Fruit fly (Drosophila melanogaster) whole organism, embryonic: ENCODE measurements around the gene CG13096.

Source experiments
- B-H2 ChIP-seq: fragments of 200-800 bp; sonication (Bioruptor generic); optimal IDR thresholded peaks from 2 replicates; lab custom pipeline; 2018; ENCODE audit warnings: missing biosample characterization, mild to moderate bottlenecking, missing genetic modification characterization
- CG10565 ChIP-seq: fragments of 200-800 bp; sonication (Bioruptor generic); optimal IDR thresholded peaks from 3 replicates; lab custom pipeline; 2016; ENCODE audit warnings: missing biosample characterization, mild to moderate bottlenecking, missing genetic modification characterization
- CG11398 ChIP-seq: fragments of 200-800 bp; sonication (Bioruptor generic); optimal IDR thresholded peaks from 2 replicates; lab custom pipeline; 2016; ENCODE audit warnings: missing biosample characterization, missing genetic modification characterization
- CG12104 ChIP-seq: fragments of 200-800 bp; sonication (Bioruptor generic); optimal IDR thresholded peaks from 3 replicates; lab custom pipeline; 2016; ENCODE audit warnings: missing biosample characterization, missing genetic modification characterization
- CG12219 ChIP-seq: fragments of 200-800 bp; sonication (Bioruptor generic); optimal IDR thresholded peaks from 3 replicates; lab custom pipeline; 2018; ENCODE audit warnings: missing biosample characterization, mild to moderate bottlenecking, missing genetic modification characterization
- CG12744 ChIP-seq: fragments of 200-800 bp; sonication (Bioruptor generic); optimal IDR thresholded peaks from 2 replicates; lab custom pipeline; 2016; ENCODE audit warnings: missing biosample characterization, missing genetic modification characterization
- CG13424 ChIP-seq: fragments of 200-800 bp; sonication (Bioruptor generic); optimal IDR thresholded peaks from 2 replicates; lab custom pipeline; 2019; ENCODE audit warnings: missing biosample characterization, mild to moderate bottlenecking, missing genetic modification characterization, moderate library complexity
- CG14441 ChIP-seq: fragments of 200-800 bp; sonication (Bioruptor generic); IDR thresholded peaks from 2 replicates; pipeline ENCODE4 v1.3.6; 2022; ENCODE audit warnings: missing biosample characterization, missing genetic modification characterization
- CG1647 ChIP-seq: fragments of 200-800 bp; sonication (Bioruptor generic); optimal IDR thresholded peaks from 3 replicates; lab custom pipeline; 2016; ENCODE audit warnings: missing biosample characterization, missing genetic modification characterization
- CG17612 ChIP-seq: fragments of 200-800 bp; sonication (Bioruptor generic); IDR thresholded peaks from 2 replicates; pipeline ENCODE4 v1.3.6; 2022; ENCODE audit warnings: missing biosample characterization, missing genetic modification characterization
- CG2116 ChIP-seq: fragments of 200-800 bp; sonication (Bioruptor generic); optimal IDR thresholded peaks from 3 replicates; lab custom pipeline; 2018; ENCODE audit warnings: missing biosample characterization, mild to moderate bottlenecking, missing genetic modification characterization
- CG3726 ChIP-seq: fragments of 200-800 bp; sonication (Bioruptor generic); IDR thresholded peaks from 3 replicates; pipeline ENCODE4, ENCODE4 v1.3.6; 2022; ENCODE audit warnings: missing biosample characterization, missing genetic modification characterization
- CG43689 ChIP-seq: fragments of 200-800 bp; sonication (Bioruptor generic); IDR thresholded peaks from 2 replicates; pipeline ENCODE4 v1.3.6; 2022; ENCODE audit warnings: missing biosample characterization, missing genetic modification characterization
- CG6791 ChIP-seq: fragments of 200-800 bp; sonication (Bioruptor generic); IDR thresholded peaks from 3 replicates; pipeline ENCODE4 v1.3.6; 2022; ENCODE audit warnings: missing biosample characterization, missing genetic modification characterization; ENCODE audit not compliant: partially characterized antibody
- CG7928 ChIP-seq: fragments of 200-800 bp; sonication (Bioruptor generic); optimal IDR thresholded peaks from 2 replicates; lab custom pipeline; 2017; ENCODE audit warnings: missing biosample characterization, mild to moderate bottlenecking, missing genetic modification characterization
- Camta ChIP-seq: fragments of 200-800 bp; sonication (Bioruptor generic); optimal IDR thresholded peaks from 2 replicates; lab custom pipeline; 2016; ENCODE audit warnings: missing biosample characterization, missing genetic modification characterization
- D ChIP-seq, 2 experiments: fragments of 200-800 bp in 1 of 2; fragments of >200 bp in 1 of 2; sonication (Bioruptor generic) in 1 of 2; optimal IDR thresholded peaks; 2 replicates in 1 of 2; 3 replicates in 1 of 2; lab custom pipeline; 2017; ENCODE audit warnings: mild to moderate bottlenecking in 1 of 2, missing biosample characterization in 1 of 2, missing genetic modification characterization in 1 of 2, missing genetic modification reagents in 1 of 2
- Dip2 ChIP-seq: fragments of 200-800 bp; sonication (Bioruptor generic); IDR thresholded peaks from 2 replicates; pipeline ENCODE4 v1.3.6; 2022; ENCODE audit warnings: missing biosample characterization, missing genetic modification characterization
- Dip3 ChIP-seq: fragments of 200-800 bp; sonication (Bioruptor generic); optimal IDR thresholded peaks from 3 replicates; lab custom pipeline; 2016; ENCODE audit warnings: missing biosample characterization, missing genetic modification characterization
- Dp ChIP-seq: fragments of 200-800 bp; sonication (Bioruptor generic); optimal IDR thresholded peaks from 2 replicates; lab custom pipeline; 2018; ENCODE audit warnings: missing biosample characterization, mild to moderate bottlenecking, missing genetic modification characterization, moderate library complexity
- HLH3B ChIP-seq: fragments of 200-800 bp; sonication (Bioruptor generic); IDR thresholded peaks from 2 replicates; pipeline ENCODE4 v1.3.6; 2022; ENCODE audit warnings: missing biosample characterization, missing genetic modification characterization
- HmgD ChIP-seq: fragments of 200-800 bp; sonication (Bioruptor generic); optimal IDR thresholded peaks from 3 replicates; lab custom pipeline; 2016; ENCODE audit warnings: missing biosample characterization, missing genetic modification characterization
- Jarid2 ChIP-seq: fragments of 200-800 bp; sonication (Bioruptor generic); optimal IDR thresholded peaks from 3 replicates; lab custom pipeline; 2017; ENCODE audit warnings: mild to moderate bottlenecking, missing biosample characterization, missing genetic modification reagents, missing genetic modification characterization
- Lim3 ChIP-seq: fragments of 200-800 bp; sonication (Bioruptor generic); IDR thresholded peaks from 2 replicates; pipeline ENCODE4 v1.3.6; 2022; ENCODE audit warnings: missing biosample characterization, missing genetic modification characterization
- Lpt ChIP-seq: fragments of >200 bp; optimal IDR thresholded peaks from 2 replicates; lab custom pipeline; 2018; ENCODE audit warnings: missing biosample characterization, missing genetic modification characterization
- MBD-R2 ChIP-seq: fragments of 200-800 bp; sonication (Bioruptor generic); IDR thresholded peaks from 2 replicates; pipeline ENCODE4 v1.3.6; 2022; ENCODE audit warnings: missing biosample characterization, missing genetic modification characterization
- Mad ChIP-seq: fragments of 200-800 bp; sonication (Bioruptor generic); optimal IDR thresholded peaks from 2 replicates; lab custom pipeline; 2016; ENCODE audit warnings: missing biosample characterization, missing genetic modification characterization
- Med ChIP-seq: fragments of 200-800 bp; sonication (Bioruptor generic); peaks from one replicate; lab custom pipeline; 2016; ENCODE audit warnings: missing biosample characterization, missing genetic modification characterization, mild to moderate bottlenecking, inconsistent platforms, moderate library complexity
- NC2α ChIP-seq: fragments of 200-800 bp; sonication (Bioruptor generic); optimal IDR thresholded peaks from 2 replicates; lab custom pipeline; 2016; ENCODE audit warnings: missing biosample characterization, missing genetic modification characterization
- Side ChIP-seq: fragments of 200-800 bp; sonication (Bioruptor generic); optimal IDR thresholded peaks from 2 replicates; lab custom pipeline; 2016; ENCODE audit warnings: missing biosample characterization, missing genetic modification characterization
- Spps ChIP-seq: fragments of 200-800 bp; sonication (Bioruptor generic); optimal IDR thresholded peaks from 2 replicates; lab custom pipeline; 2018; ENCODE audit warnings: missing biosample characterization, mild to moderate bottlenecking, missing genetic modification characterization
- ash1 ChIP-seq: fragments of 200-800 bp; sonication (Bioruptor generic); optimal IDR thresholded peaks from 2 replicates; lab custom pipeline; 2018; ENCODE audit warnings: missing biosample characterization, mild to moderate bottlenecking, missing genetic modification characterization
- cato ChIP-seq: fragments of 200-800 bp; sonication (Bioruptor generic); optimal IDR thresholded peaks from 2 replicates; lab custom pipeline; 2016; ENCODE audit warnings: missing biosample characterization, missing genetic modification characterization, borderline replicate concordance
- dati ChIP-seq: fragments of 200-800 bp; sonication (Bioruptor generic); IDR thresholded peaks from 2 replicates; pipeline ENCODE4 v1.3.6; 2022; ENCODE audit warnings: missing biosample characterization, missing genetic modification characterization
- dmrt11E ChIP-seq: fragments of 200-800 bp; sonication (Bioruptor generic); optimal IDR thresholded peaks from 3 replicates; lab custom pipeline; 2018; ENCODE audit warnings: missing biosample characterization, mild to moderate bottlenecking, missing genetic modification characterization, moderate library complexity
- dmrt99B ChIP-seq: fragments of 200-800 bp; sonication (Bioruptor generic); optimal IDR thresholded peaks from 2 replicates; lab custom pipeline; 2018; ENCODE audit warnings: missing biosample characterization, mild to moderate bottlenecking, missing genetic modification characterization, moderate library complexity
- exex ChIP-seq: fragments of 200-800 bp; sonication (Bioruptor generic); optimal IDR thresholded peaks from 4 replicates; lab custom pipeline; 2018; ENCODE audit warnings: missing biosample characterization, mild to moderate bottlenecking, missing genetic modification characterization, moderate library complexity
- gem ChIP-seq: fragments of 200-800 bp; sonication (Bioruptor generic); optimal IDR thresholded peaks from 2 replicates; lab custom pipeline; 2019; ENCODE audit warnings: missing biosample characterization, mild to moderate bottlenecking, missing genetic modification characterization, moderate library complexity
- gfzf ChIP-seq: fragments of 200-800 bp; sonication (Bioruptor generic); optimal IDR thresholded peaks from 2 replicates; lab custom pipeline; 2016; ENCODE audit warnings: missing biosample characterization, mild to moderate bottlenecking, missing genetic modification characterization, moderate library complexity
- grau ChIP-seq: fragments of 200-800 bp; optimal IDR thresholded peaks from 3 replicates; lab custom pipeline; 2019; ENCODE audit warnings: missing biosample characterization, mild to moderate bottlenecking, missing genetic modification characterization, moderate library complexity
- jigr1 ChIP-seq: fragments of 200-800 bp; sonication (Bioruptor generic); IDR thresholded peaks from 3 replicates; pipeline ENCODE4 v1.3.6; 2022; ENCODE audit warnings: missing biosample characterization, missing genetic modification characterization
- lab ChIP-seq: fragments of 200-800 bp; sonication (Bioruptor generic); optimal IDR thresholded peaks from 3 replicates; lab custom pipeline; 2017; ENCODE audit warnings: missing biosample characterization, missing genetic modification characterization, mild to moderate bottlenecking, moderate library complexity, missing genetic modification reagents
- repo ChIP-seq: fragments of 200-800 bp; sonication (Bioruptor generic); optimal IDR thresholded peaks from 2 replicates; lab custom pipeline; 2016; ENCODE audit warnings: missing biosample characterization, missing genetic modification characterization
- so ChIP-seq: fragments of 200-800 bp; sonication (Bioruptor generic); IDR thresholded peaks from 3 replicates; pipeline ENCODE4 v1.3.6; 2022; ENCODE audit warnings: missing biosample characterization, missing genetic modification characterization
- tin ChIP-seq: fragments of 200-800 bp; sonication (Bioruptor generic); optimal IDR thresholded peaks from 3 replicates; lab custom pipeline; 2016; ENCODE audit warnings: missing biosample characterization, missing genetic modification characterization
- tna ChIP-seq: fragments of 200-800 bp; sonication (Bioruptor generic); IDR thresholded peaks from 2 replicates; pipeline ENCODE4 v1.3.6; 2022; ENCODE audit warnings: missing biosample characterization, missing genetic modification characterization; ENCODE audit not compliant: partially characterized antibody
- toy ChIP-seq: fragments of 200-800 bp; sonication (Bioruptor generic); IDR thresholded peaks from 2 replicates; pipeline ENCODE4 v1.3.6; 2022; ENCODE audit warnings: missing biosample characterization, missing genetic modification characterization
- ttk ChIP-seq: fragments of 200-800 bp; sonication (Bioruptor generic); IDR thresholded peaks from 2 replicates; pipeline ENCODE4 v2.1.2; 2022; ENCODE audit warnings: missing biosample characterization, missing genetic modification characterization
- tx ChIP-seq: fragments of 200-800 bp; sonication (Bioruptor generic); optimal IDR thresholded peaks from 2 replicates; lab custom pipeline; 2016; ENCODE audit warnings: missing biosample characterization, missing genetic modification characterization
- wdn ChIP-seq: fragments of 200-800 bp; sonication (Bioruptor generic); IDR thresholded peaks from 2 replicates; pipeline ENCODE4 v1.3.6; 2022; ENCODE audit warnings: missing biosample characterization, missing genetic modification characterization

CG13096 gene

DNA sequence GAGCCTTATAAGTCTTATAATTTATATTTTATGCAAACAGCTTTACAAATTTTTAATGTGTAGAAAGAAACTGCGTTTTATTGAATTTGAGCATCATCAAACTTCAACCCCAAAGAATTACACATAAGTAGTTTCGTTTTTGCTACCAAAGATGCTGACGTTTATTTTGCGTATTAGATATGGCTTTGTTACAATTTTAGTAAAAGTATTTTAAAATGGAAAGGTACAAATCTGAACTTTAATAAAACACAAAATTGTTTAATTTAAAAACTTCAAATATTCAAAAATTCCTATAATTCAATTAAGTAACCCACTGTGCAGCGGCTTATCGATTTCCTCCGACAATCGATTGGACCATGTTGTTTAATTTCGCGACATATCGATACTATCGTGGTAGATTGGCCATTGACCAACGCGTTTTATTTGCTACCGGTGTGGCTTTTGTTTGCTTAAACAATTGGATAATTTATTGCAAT, 47.5 kb downstream of the CG13096 start, which contains the start of gene prg (continued):
- TF ChIP-seq CG1647, result peak; percentile 31
- TF ChIP-seq Dip3 (GFP tag; lab: Kevin White, UChicago), result peak; percentile 39
- peak; percentile 14 for TF ChIP-seq cato (GFP tag; lab: Kevin White, UChicago)
- TF ChIP-seq HLH3B (GFP tag; lab: Robert Waterston, UW), result peak; percentile 26; the same call in 1 of the 2 replicates
- peak; percentile 3 for TF ChIP-seq CG11398 (GFP tag; lab: Kevin White, UChicago)
- TF ChIP-seq CG12744 (GFP tag; lab: Kevin White, UChicago), result peak; percentile 60
- peak; percentile 97 for TF ChIP-seq CG6791 (GFP tag; lab: Robert Waterston, UW)
- peak; percentile 65 for TF ChIP-seq Side (GFP tag; lab: Kevin White, UChicago)
- TF ChIP-seq gfzf, result peak; percentile 26
- TF ChIP-seq CG10565 (GFP tag; lab: Kevin White, UChicago), result no peak
- TF ChIP-seq HmgD, result no peak
- no peak for TF ChIP-seq D (optimal IDR thresholded peaks at IDR 0.05; lab: Kevin White, UChicago)
- peak; percentile 17 for TF ChIP-seq D (GFP tag; optimal IDR thresholded peaks at IDR 0.05; lab: Kevin White, UChicago)
- no peak for TF ChIP-seq Dip2 (GFP tag; lab: Robert Waterston, UW)
- no peak for TF ChIP-seq jigr1 (GFP tag; lab: Robert Waterston, UW)
- peak; percentile 78 for TF ChIP-seq grau (tag; lab: Kevin White, UChicago)
- TF ChIP-seq tna (GFP tag; lab: Robert Waterston, UW), result peak; percentile 96
- TF ChIP-seq CG17612, result no peak
- no peak for TF ChIP-seq CG12219 (GFP tag; lab: Kevin White, UChicago)
- TF ChIP-seq Dp (GFP tag; lab: Kevin White, UChicago), result peak; percentile 59
- peak; percentile 67 for TF ChIP-seq B-H2 (GFP tag; lab: Kevin White, UChicago)
- TF ChIP-seq Jarid2 (GFP tag; lab: Kevin White, UChicago), result no peak
- peak; percentile 48; the same call in 1 of the 2 replicates for TF ChIP-seq CG14441
- TF ChIP-seq toy (GFP tag; lab: Robert Waterston, UW), result no peak
- TF ChIP-seq Mad (GFP tag; lab: Kevin White, UChicago), result peak; percentile 40
- peak; percentile 38 for TF ChIP-seq repo (GFP tag; lab: Kevin White, UChicago)
- peak; percentile 51 for TF ChIP-seq dmrt11E (tag; lab: Kevin White, UChicago)
- TF ChIP-seq NC2α (GFP tag; lab: Kevin White, UChicago), result peak; percentile 42
- TF ChIP-seq so (GFP tag; lab: Robert Waterston, UW), result peak; percentile 63; the same call in 1 of the 3 replicates
- TF ChIP-seq dmrt99B (tag; lab: Kevin White, UChicago), result peak; percentile 77
- TF ChIP-seq ttk, result peak; percentile 25; the same call in 1 of the 2 replicates
- peak; percentile 79 for TF ChIP-seq lab (GFP tag; lab: Kevin White, UChicago)
- TF ChIP-seq ash1 (GFP tag; lab: Kevin White, UChicago), result no peak
- peak; percentile 94 for TF ChIP-seq Med
- peak; percentile 90 for TF ChIP-seq MBD-R2 (GFP tag; lab: Robert Waterston, UW)
- peak; percentile 35 for TF ChIP-seq tx (GFP tag; lab: Kevin White, UChicago)
- TF ChIP-seq Spps, result no peak
- TF ChIP-seq CG2116 (GFP tag; lab: Kevin White, UChicago), result peak; percentile 75
- TF ChIP-seq Lim3, result no peak
- TF ChIP-seq CG43689, result no peak; the same call in 1 of the 2 replicates
- peak; percentile 60 for TF ChIP-seq tin (GFP tag; lab: Kevin White, UChicago)
- TF ChIP-seq gem, result peak; percentile 76
- TF ChIP-seq CG3726 (GFP tag; lab: Robert Waterston, UW), result no peak
- peak; percentile 36 for TF ChIP-seq exex (tag; lab: Kevin White, UChicago)
- TF ChIP-seq Lpt (GFP tag; lab: Kevin White, UChicago), result no peak
- TF ChIP-seq wdn (GFP tag; lab: Robert Waterston, UW), result 0 out of 2 replicates have a peak, but pooled peaks have one; percentile 32
- TF ChIP-seq CG13424 (tag; lab: Kevin White, UChicago), result peak; percentile 72
- peak; percentile 62 for TF ChIP-seq Camta (GFP tag; lab: Kevin White, UChicago)
- peak; percentile 37 for TF ChIP-seq CG7928 (GFP tag; lab: Kevin White, UChicago)
- TF ChIP-seq CG12104 (GFP tag; lab: Kevin White, UChicago), result peak; percentile 63
- no peak for TF ChIP-seq dati (GFP tag; lab: Robert Waterston, UW)
